Worm (Caenorhabditis elegans) whole organism, L4 larva: ENCODE results near the gene F08D12.12.

Experiments used
- D1046.2 ChIP-seq: fragments of 200-800 bp; sonication (Bioruptor generic); IDR thresholded peaks from 2 replicates; pipeline ENCODE4 v1.3.6; 2022; ENCODE audit warnings: missing genetic modification characterization, missing compliant biosample characterization
- F10B5.3 ChIP-seq: sonication (generic microtip); optimal IDR thresholded peaks from 2 replicates; lab custom pipeline; 2016; ENCODE audit warnings: mild to moderate bottlenecking, missing genetic modification characterization, missing compliant biosample characterization
- F26F4.8 ChIP-seq: fragments of 200-800 bp; sonication (Bioruptor generic); conservative IDR thresholded peaks from 2 replicates; pipeline ENCODE4 v1.3.6; 2022; ENCODE audit warnings: missing genetic modification characterization, missing compliant biosample characterization
- F44E2.7 ChIP-seq: fragments of 200-800 bp; sonication (Bioruptor generic); IDR thresholded peaks from 2 replicates; pipeline ENCODE4 v2.1.2; 2022; ENCODE audit warnings: missing genetic modification characterization, missing compliant biosample characterization
- F49E8.2 ChIP-seq: sonication (generic microtip); optimal IDR thresholded peaks from 2 replicates; lab custom pipeline; 2016; ENCODE audit warnings: missing compliant biosample characterization, mild to moderate bottlenecking, missing genetic modification characterization, borderline replicate concordance
- R02D3.7 ChIP-seq: fragments of 150-350 bp; sonication (generic microtip); optimal IDR thresholded peaks from 3 replicates; lab custom pipeline; 2014; ENCODE audit warnings: missing biosample characterization, missing genetic modification characterization
- Y105C5A.15 ChIP-seq: fragments of 200-800 bp; sonication (Bioruptor generic); IDR thresholded peaks from 2 replicates; pipeline ENCODE4 v1.3.6; 2022; ENCODE audit warnings: missing genetic modification characterization, missing compliant biosample characterization
- Y48G9A.11 ChIP-seq: fragments of 200-800 bp; sonication (Bioruptor generic); IDR thresholded peaks from 2 replicates; pipeline ENCODE4 v1.3.6; 2022; ENCODE audit warnings: missing genetic modification reagents, missing genetic modification characterization, missing compliant biosample characterization
- ZK546.5 ChIP-seq, 2 experiments: sonication (generic microtip); optimal IDR thresholded peaks; 2 replicates each; lab custom pipeline; 2017; ENCODE audit warnings: missing biosample characterization in 2 of 2, missing genetic modification characterization in 2 of 2
- aha-1 ChIP-seq: fragments of 150-350 bp; peaks from one replicate; lab custom pipeline; 2014; ENCODE audit warnings: missing biosample characterization, missing genetic modification characterization
- ceh-32 ChIP-seq: sonication (generic microtip); optimal IDR thresholded peaks from 2 replicates; lab custom pipeline; 2016; ENCODE audit warnings: mild to moderate bottlenecking, missing genetic modification characterization, missing compliant biosample characterization; ENCODE audit not compliant: poor library complexity
- ceh-62 ChIP-seq: sonication (generic microtip); optimal IDR thresholded peaks from 2 replicates; lab custom pipeline; 2017; ENCODE audit warnings: missing biosample characterization, missing genetic modification characterization
- cey-2 ChIP-seq: sonication (generic microtip); optimal IDR thresholded peaks from 3 replicates; lab custom pipeline; 2017; ENCODE audit warnings: missing genetic modification characterization, mild to moderate bottlenecking, missing compliant biosample characterization, antibody characterized with exemption, borderline replicate concordance; ENCODE audit not compliant: insufficient read depth
- ctbp-1 ChIP-seq: fragments of 200-800 bp; sonication (Bioruptor generic); IDR thresholded peaks from 2 replicates; pipeline ENCODE4 v1.3.6; 2022; ENCODE audit warnings: missing genetic modification reagents, missing genetic modification characterization, missing compliant biosample characterization
- dmd-6 ChIP-seq: fragments of 200-800 bp; sonication (Bioruptor generic); IDR thresholded peaks from 2 replicates; pipeline ENCODE4 v1.3.6; 2022; ENCODE audit warnings: missing genetic modification reagents, missing genetic modification characterization, missing compliant biosample characterization
- dmd-8 ChIP-seq: fragments of 200-800 bp; sonication (Bioruptor generic); IDR thresholded peaks from 2 replicates; pipeline ENCODE4 v1.3.6; 2022; ENCODE audit warnings: missing genetic modification characterization, missing compliant biosample characterization
- dmd-9 ChIP-seq: fragments of 200-800 bp; sonication (Bioruptor generic); IDR thresholded peaks from 2 replicates; pipeline ENCODE4 v1.3.6; 2022; ENCODE audit warnings: missing genetic modification reagents, missing genetic modification characterization, missing compliant biosample characterization
- duxl-1 ChIP-seq: sonication (generic microtip); optimal IDR thresholded peaks from 2 replicates; lab custom pipeline; 2016; ENCODE audit warnings: mild to moderate bottlenecking, missing genetic modification characterization, moderate library complexity, missing compliant biosample characterization; ENCODE audit not compliant: poor library complexity
- dve-1 ChIP-seq: sonication (generic microtip); optimal IDR thresholded peaks from 2 replicates; lab custom pipeline; 2017; ENCODE audit warnings: antibody characterized with exemption, mild to moderate bottlenecking, missing genetic modification characterization, missing compliant biosample characterization; ENCODE audit not compliant: insufficient read depth
- hlh-11 ChIP-seq: fragments of 200-800 bp; sonication (Bioruptor generic); optimal IDR thresholded peaks from 2 replicates; lab custom pipeline; 2018; ENCODE audit warnings: mild to moderate bottlenecking, missing genetic modification characterization, missing compliant biosample characterization
- hlh-30 ChIP-seq: sonication (generic microtip); optimal IDR thresholded peaks from 2 replicates; lab custom pipeline; 2017; ENCODE audit warnings: antibody characterized with exemption, mild to moderate bottlenecking, missing genetic modification characterization, missing compliant biosample characterization; ENCODE audit not compliant: insufficient read depth
- jun-1 ChIP-seq: fragments of 150-350 bp; optimal IDR thresholded peaks from 2 replicates; lab custom pipeline; 2014; ENCODE audit warnings: missing biosample characterization, missing genetic modification reagents, missing genetic modification characterization
- lim-7 ChIP-seq: fragments of 200-800 bp; sonication (Bioruptor generic); IDR thresholded peaks from 2 replicates; pipeline ENCODE4 v1.3.6; 2022; ENCODE audit warnings: missing genetic modification characterization, missing compliant biosample characterization
- lin-1 ChIP-seq: fragments of 200-800 bp; sonication (Bioruptor generic); IDR thresholded peaks from 2 replicates; pipeline ENCODE4 v1.3.6; 2022; ENCODE audit warnings: missing genetic modification reagents, missing genetic modification characterization, missing compliant biosample characterization
- lin-15B ChIP-seq: fragments of 150-350 bp; sonication (generic microtip); optimal IDR thresholded peaks from 3 replicates; lab custom pipeline; 2014; ENCODE audit warnings: missing biosample characterization, missing genetic modification characterization
- lin-29 ChIP-seq: fragments of 200-800 bp; sonication (Bioruptor generic); IDR thresholded peaks from 2 replicates; pipeline ENCODE4 v1.3.6; 2022; ENCODE audit warnings: missing genetic modification reagents, missing genetic modification characterization, missing compliant biosample characterization
- madf-5 ChIP-seq, 2 experiments: fragments of 200-800 bp; sonication (Bioruptor generic); IDR thresholded peaks; 2 replicates each; pipeline ENCODE4 v1.3.6; 2022; ENCODE audit warnings: missing compliant biosample characterization in 2 of 2, missing genetic modification characterization in 2 of 2
- mdl-1 ChIP-seq, 2 experiments: fragments of 150-350 bp in 1 of 2; sonication (generic microtip) in 1 of 2; optimal IDR thresholded peaks; 2 replicates each; lab custom pipeline; 2014 to 2017; ENCODE audit warnings: missing biosample characterization in 2 of 2, missing genetic modification characterization in 2 of 2
- mep-1 ChIP-seq: fragments of 150-350 bp; sonication (generic microtip); optimal IDR thresholded peaks from 3 replicates; lab custom pipeline; 2014; ENCODE audit warnings: missing biosample characterization, missing genetic modification characterization
- mxl-3 ChIP-seq: fragments of 200-800 bp; sonication (Bioruptor generic); optimal IDR thresholded peaks from 2 replicates; lab custom pipeline; 2018; ENCODE audit warnings: mild to moderate bottlenecking, missing genetic modification characterization, missing compliant biosample characterization
- nhr-28 ChIP-seq: fragments of 150-350 bp; optimal IDR thresholded peaks from 2 replicates; lab custom pipeline; 2014; ENCODE audit warnings: missing biosample characterization, missing genetic modification characterization
- nhr-41 ChIP-seq: fragments of 200-800 bp; sonication (Bioruptor generic); IDR thresholded peaks from 2 replicates; pipeline ENCODE4 v1.3.6; 2022; ENCODE audit warnings: missing genetic modification reagents, missing genetic modification characterization, missing compliant biosample characterization
- nhr-48 ChIP-seq: sonication (generic microtip); optimal IDR thresholded peaks from 2 replicates; lab custom pipeline; 2016; ENCODE audit warnings: mild to moderate bottlenecking, missing genetic modification characterization, missing compliant biosample characterization
- nhr-76 ChIP-seq: fragments of 150-350 bp; optimal IDR thresholded peaks from 2 replicates; lab custom pipeline; 2014; ENCODE audit warnings: missing biosample characterization, missing genetic modification characterization
- pha-4 ChIP-seq, 2 experiments: fragments of 150-350 bp in 1 of 2; fragments of 200-800 bp in 1 of 2; sonication (Bioruptor generic) in 1 of 2; IDR thresholded peaks in 1 of 2; optimal IDR thresholded peaks in 1 of 2; 2 replicates each; pipeline versions ENCODE4 v1.3.6 to Lab custom; 2014 to 2022; ENCODE audit warnings: missing genetic modification characterization in 2 of 2, missing genetic modification reagents in 2 of 2, missing biosample characterization in 1 of 2, missing compliant biosample characterization in 1 of 2
- php-3 ChIP-seq: fragments of 200-800 bp; sonication (Bioruptor generic); IDR thresholded peaks from 2 replicates; pipeline ENCODE4 v1.3.6; 2022; ENCODE audit warnings: missing genetic modification reagents, missing genetic modification characterization, missing compliant biosample characterization
- sdz-12 ChIP-seq: fragments of 200-800 bp; sonication (Bioruptor generic); optimal IDR thresholded peaks from 2 replicates; lab custom pipeline; 2018; ENCODE audit warnings: mild to moderate bottlenecking, missing genetic modification characterization, missing compliant biosample characterization
- set-16 ChIP-seq: fragments of 200-800 bp; sonication (Bioruptor generic); IDR thresholded peaks from 2 replicates; pipeline ENCODE4 v1.3.6; 2022; ENCODE audit warnings: missing genetic modification reagents, missing genetic modification characterization, missing compliant biosample characterization
- skn-1 ChIP-seq: fragments of 150-350 bp; optimal IDR thresholded peaks from 2 replicates; lab custom pipeline; 2014; ENCODE audit warnings: missing biosample characterization, missing genetic modification characterization
- snpc-4 ChIP-seq: fragments of 150-350 bp; optimal IDR thresholded peaks from 2 replicates; lab custom pipeline; 2014; ENCODE audit warnings: missing biosample characterization, missing genetic modification characterization
- spr-3 ChIP-seq: fragments of 200-800 bp; sonication (Bioruptor generic); optimal IDR thresholded peaks from 2 replicates; lab custom pipeline; 2018; ENCODE audit warnings: mild to moderate bottlenecking, missing genetic modification characterization, missing compliant biosample characterization
- tra-1 ChIP-seq: fragments of 200-800 bp; sonication (Bioruptor generic); IDR thresholded peaks from 2 replicates; pipeline ENCODE4 v1.3.6; 2022; ENCODE audit warnings: missing genetic modification reagents, missing genetic modification characterization, missing compliant biosample characterization
- unc-39 ChIP-seq: sonication (generic microtip); optimal IDR thresholded peaks from 2 replicates; lab custom pipeline; 2017; ENCODE audit warnings: missing biosample characterization, missing genetic modification characterization
- vab-7 ChIP-seq: fragments of 200-800 bp; sonication (Bioruptor generic); IDR thresholded peaks from 2 replicates; pipeline ENCODE4 v1.3.6; 2022; ENCODE audit warnings: missing genetic modification reagents, missing genetic modification characterization, missing compliant biosample characterization
- zag-1 ChIP-seq: fragments of 150-350 bp; optimal IDR thresholded peaks from 2 replicates; lab custom pipeline; 2014; ENCODE audit warnings: missing biosample characterization, missing genetic modification characterization
- zfp-3 ChIP-seq: fragments of 200-800 bp; sonication (Bioruptor generic); conservative IDR thresholded peaks from 2 replicates; pipeline ENCODE4 v1.3.6; 2022; ENCODE audit warnings: missing genetic modification reagents, missing genetic modification characterization, missing compliant biosample characterization
- ztf-7 ChIP-seq: fragments of 150-350 bp; optimal IDR thresholded peaks from 2 replicates; lab custom pipeline; 2014; ENCODE audit warnings: missing biosample characterization, missing genetic modification characterization

F08D12.12 gene

DNA sequence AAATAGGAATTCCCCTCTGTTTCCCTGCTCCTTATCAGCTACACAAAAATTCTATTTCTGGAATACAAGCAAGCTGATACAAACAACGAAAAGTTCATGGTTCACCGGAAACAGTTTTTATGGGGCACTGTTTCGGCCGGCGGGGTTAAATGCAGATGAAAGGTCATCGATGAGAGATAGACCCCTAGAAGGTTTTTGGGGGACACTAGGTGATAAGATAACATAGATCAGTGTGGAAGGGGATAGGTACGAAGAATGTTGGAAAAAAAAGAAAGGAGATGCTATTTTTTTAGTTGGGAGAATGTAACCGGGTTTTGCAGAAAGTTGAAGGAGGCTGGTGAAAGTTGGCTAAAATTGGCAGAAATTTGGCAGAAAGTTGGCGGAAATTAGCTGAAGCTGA, 18.7 kb upstream of the F08D12.12 start:
- TF ChIP-seq dmd-9 (GFP tag; lab: Robert Waterston, UW) (no peak), nhr-28 (tag; lab: Kevin White, UChicago) (peak; percentile 12)

DNA sequence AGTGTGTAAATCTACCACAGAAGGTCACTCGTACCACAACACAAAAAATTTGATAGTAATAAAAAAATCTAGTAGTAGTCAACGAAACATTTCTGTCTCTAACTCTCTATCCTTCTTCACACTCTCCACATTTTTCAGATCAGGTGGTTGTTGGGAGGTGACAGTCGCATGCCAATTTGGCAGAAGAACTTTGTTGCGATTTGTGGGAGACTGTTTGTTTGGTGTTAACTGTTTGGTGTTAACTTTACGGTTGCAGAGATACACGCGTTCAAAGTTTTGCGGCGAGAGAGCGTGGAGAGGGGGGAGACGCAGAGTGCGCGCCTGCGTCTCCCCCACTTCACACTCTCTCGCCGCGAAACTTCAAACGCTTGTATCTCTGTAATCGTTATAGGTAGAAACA, 18.1 kb upstream of the F08D12.12 start:
- no peak for TF ChIP-seq Y48G9A.11 (GFP tag; lab: Robert Waterston, UW)
- no peak for TF ChIP-seq lin-15B
- no peak for TF ChIP-seq nhr-76 (tag; lab: Kevin White, UChicago)
- peak; percentile 64; the same call in 1 of the 2 replicates for TF ChIP-seq tra-1
- no peak for TF ChIP-seq skn-1 (tag; lab: Kevin White, UChicago)
- TF ChIP-seq nhr-48, result peak; percentile 75
- no peak for TF ChIP-seq mep-1 (tag; lab: Kevin White, UChicago)
- no peak for TF ChIP-seq spr-3
- TF ChIP-seq hlh-11 (tag; lab: Kevin White, UChicago), result peak; percentile 37
- TF ChIP-seq D1046.2 (GFP tag; lab: Robert Waterston, UW), result no peak
- TF ChIP-seq mxl-3 (GFP tag; lab: Kevin White, UChicago), result no peak
- TF ChIP-seq snpc-4, result no peak
- no peak for TF ChIP-seq vab-7 (GFP tag; lab: Robert Waterston, UW)
- no peak for TF ChIP-seq F44E2.7 (GFP tag; lab: Robert Waterston, UW)
- peak; percentile 85 for TF ChIP-seq dmd-6 (GFP tag; lab: Robert Waterston, UW)
- TF ChIP-seq Y105C5A.15, result no peak
- TF ChIP-seq dve-1 (tag; lab: Kevin White, UChicago), result peak; percentile 79
- no peak for TF ChIP-seq cey-2
- no peak for TF ChIP-seq dmd-8 (GFP tag; lab: Robert Waterston, UW)
- 0 out of 2 replicates have a peak, but pooled peaks have one; percentile 15 for TF ChIP-seq php-3 (GFP tag; lab: Robert Waterston, UW)
- TF ChIP-seq lin-1 (GFP tag; lab: Robert Waterston, UW), result 0 out of 2 replicates have a peak, but pooled peaks have one; percentile 22
- no peak for TF ChIP-seq ceh-62 (tag; lab: Kevin White, UChicago)
- no peak for TF ChIP-seq ceh-32
- TF ChIP-seq set-16 (GFP tag; lab: Robert Waterston, UW), result peak; percentile 26; the same call in 1 of the 2 replicates
- TF ChIP-seq aha-1 (tag; lab: Kevin White, UChicago), result no peak
- TF ChIP-seq nhr-28 (tag; lab: Kevin White, UChicago), result peak; percentile 32
- TF ChIP-seq zag-1 (tag; lab: Kevin White, UChicago), result no peak
- TF ChIP-seq duxl-1 (tag; lab: Kevin White, UChicago), result no peak
- TF ChIP-seq madf-5 (GFP tag; IDR thresholded peaks at IDR 0.05; lab: Robert Waterston, UW), result no peak
- TF ChIP-seq ctbp-1, result no peak
- 0 out of 2 replicates have a peak, but pooled peaks have one; percentile 52 for TF ChIP-seq pha-4 (GFP tag; IDR thresholded peaks at IDR 0.05; lab: Robert Waterston, UW)
- TF ChIP-seq pha-4 (tag; optimal IDR thresholded peaks at IDR 0.05; lab: Kevin White, UChicago), result no peak
- TF ChIP-seq hlh-30 (tag; lab: Kevin White, UChicago), result peak; percentile 80
- TF ChIP-seq sdz-12 (GFP tag; lab: Kevin White, UChicago), result no peak
- TF ChIP-seq unc-39, result no peak
- TF ChIP-seq nhr-41 (GFP tag; lab: Robert Waterston, UW), result no peak
- TF ChIP-seq, all 104 proteins: peak for 11

DNA sequence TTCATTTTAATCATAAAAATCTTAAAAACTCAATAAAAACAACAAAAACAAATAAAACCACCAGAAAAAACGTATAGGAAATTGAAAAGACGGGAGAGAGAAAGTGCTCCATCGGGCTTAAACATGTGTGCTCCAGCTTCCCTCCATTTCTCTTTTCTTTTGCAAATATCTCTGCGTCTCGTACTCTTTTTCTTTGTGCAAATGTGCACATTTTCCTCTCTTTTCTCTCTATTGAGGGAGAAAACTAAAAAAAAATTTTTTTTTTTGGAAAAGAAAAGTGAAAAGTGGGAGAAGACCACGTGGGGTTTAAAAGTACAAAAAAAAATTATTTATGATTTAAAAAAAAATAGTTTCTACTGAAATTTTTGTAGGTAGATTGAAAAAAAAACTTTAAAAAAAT, 17.4 kb upstream of the F08D12.12 start:
- no peak for TF ChIP-seq duxl-1 (tag; lab: Kevin White, UChicago)
- TF ChIP-seq F49E8.2, result no peak
- TF ChIP-seq R02D3.7, result no peak
- TF ChIP-seq sdz-12 (GFP tag; lab: Kevin White, UChicago), result no peak
- no peak for TF ChIP-seq set-16 (GFP tag; lab: Robert Waterston, UW)
- TF ChIP-seq dve-1 (tag; lab: Kevin White, UChicago), result no peak
- TF ChIP-seq ZK546.5 (tag; optimal IDR thresholded peaks at IDR 0.05; lab: Kevin White, UChicago), result no peak
- TF ChIP-seq F10B5.3 (tag; lab: Kevin White, UChicago), result no peak
- TF ChIP-seq zag-1 (tag; lab: Kevin White, UChicago), result no peak
- no peak for TF ChIP-seq nhr-48
- TF ChIP-seq lim-7 (GFP tag; lab: Robert Waterston, UW), result no peak
- no peak for TF ChIP-seq tra-1
- no peak for TF ChIP-seq jun-1
- 0 out of 2 replicates have a peak, but pooled peaks have one; percentile 20 for TF ChIP-seq pha-4 (GFP tag; IDR thresholded peaks at IDR 0.05; lab: Robert Waterston, UW)
- TF ChIP-seq pha-4 (tag; optimal IDR thresholded peaks at IDR 0.05; lab: Kevin White, UChicago), result no peak
- no peak for TF ChIP-seq F26F4.8 (GFP tag; lab: Robert Waterston, UW)
- no peak for TF ChIP-seq ztf-7 (tag; lab: Kevin White, UChicago)
- TF ChIP-seq zfp-3 (GFP tag; lab: Robert Waterston, UW), result no peak
- TF ChIP-seq lin-29 (GFP tag; lab: Robert Waterston, UW), result no peak
- peak in 1 of 2 experiments; percentile 65 for TF ChIP-seq mdl-1 (tag; optimal IDR thresholded peaks at IDR 0.05; lab: Kevin White, UChicago)
